Worm (Caenorhabditis elegans) whole organism, late embryonic: Measurements from ENCODE around the gene F28A10.5.
A peak's percentile ranks its signal among the peaks of the same experiment; 100 is the strongest.
"Not testable (repeated sequence)": the region's sequence is repeated elsewhere in the genome, so short reads cannot be mapped to it uniquely, and the experiment has no call there.

Experiments used
- C38D4.7 ChIP-seq: fragments of 200-800 bp; sonication (Bioruptor generic); optimal IDR thresholded peaks from 2 replicates; lab custom pipeline; 2018; ENCODE audit warnings: mild to moderate bottlenecking, missing genetic modification characterization, moderate library complexity, missing compliant biosample characterization
- K02D7.2 ChIP-seq: sonication (generic microtip); optimal IDR thresholded peaks from 2 replicates; lab custom pipeline; 2017; ENCODE audit warnings: mild to moderate bottlenecking, missing genetic modification characterization, missing compliant biosample characterization
- ceh-14 ChIP-seq: sonication (generic microtip); optimal IDR thresholded peaks from 2 replicates; lab custom pipeline; 2016; ENCODE audit warnings: missing genotype, missing genetic modification characterization, missing compliant biosample characterization
- ceh-24 ChIP-seq: sonication (generic microtip); optimal IDR thresholded peaks from 2 replicates; lab custom pipeline; 2016; ENCODE audit warnings: mild to moderate bottlenecking, missing genetic modification characterization, missing compliant biosample characterization
- ceh-31 ChIP-seq: sonication (generic microtip); optimal IDR thresholded peaks from 2 replicates; lab custom pipeline; 2016; ENCODE audit warnings: missing genetic modification characterization, missing compliant biosample characterization
- ceh-48 ChIP-seq: sonication (generic microtip); optimal IDR thresholded peaks from 2 replicates; lab custom pipeline; 2016; ENCODE audit warnings: missing genetic modification characterization, inconsistent platforms, missing compliant biosample characterization
- che-1 ChIP-seq: sonication (generic microtip); optimal IDR thresholded peaks from 2 replicates; lab custom pipeline; 2016; ENCODE audit warnings: mild to moderate bottlenecking, missing genetic modification characterization, missing compliant biosample characterization
- elt-2 ChIP-seq: sonication (generic microtip); optimal IDR thresholded peaks from 2 replicates; lab custom pipeline; 2016; ENCODE audit warnings: missing genetic modification reagents, missing genetic modification characterization, missing compliant biosample characterization
- elt-4 ChIP-seq: sonication (generic microtip); optimal IDR thresholded peaks from 2 replicates; lab custom pipeline; 2016; ENCODE audit warnings: missing genetic modification characterization, missing compliant biosample characterization
- ets-4 ChIP-seq: sonication (generic microtip); optimal IDR thresholded peaks from 2 replicates; lab custom pipeline; 2016; ENCODE audit warnings: missing genetic modification characterization, missing compliant biosample characterization
- fax-1 ChIP-seq: sonication (generic microtip); optimal IDR thresholded peaks from 2 replicates; lab custom pipeline; 2016; ENCODE audit warnings: missing genotype, missing genetic modification characterization, missing compliant biosample characterization
- fkh-6 ChIP-seq: sonication (generic microtip); optimal IDR thresholded peaks from 2 replicates; lab custom pipeline; 2016; ENCODE audit warnings: missing genetic modification characterization, missing compliant biosample characterization
- hlh-13 ChIP-seq: fragments of 200-800 bp; sonication (Bioruptor generic); optimal IDR thresholded peaks from 2 replicates; lab custom pipeline; 2018; ENCODE audit warnings: mild to moderate bottlenecking, missing genetic modification characterization, missing compliant biosample characterization
- hlh-6 ChIP-seq: sonication (generic microtip); optimal IDR thresholded peaks from 2 replicates; lab custom pipeline; 2016; ENCODE audit warnings: missing genotype, missing genetic modification characterization, missing compliant biosample characterization
- madf-2 ChIP-seq: sonication (generic microtip); optimal IDR thresholded peaks from 2 replicates; lab custom pipeline; 2017; ENCODE audit warnings: missing genetic modification characterization, missing compliant biosample characterization
- mec-3 ChIP-seq: sonication (generic microtip); optimal IDR thresholded peaks from 2 replicates; lab custom pipeline; 2016; ENCODE audit warnings: borderline replicate concordance, missing genetic modification characterization, missing compliant biosample characterization
- nhr-232 ChIP-seq: sonication (generic microtip); optimal IDR thresholded peaks from 2 replicates; lab custom pipeline; 2016; ENCODE audit warnings: missing genetic modification characterization, missing compliant biosample characterization
- npax-4 ChIP-seq: sonication (generic microtip); optimal IDR thresholded peaks from 2 replicates; lab custom pipeline; 2016; ENCODE audit warnings: missing genetic modification characterization, missing compliant biosample characterization
- pax-1 ChIP-seq: fragments of 150-350 bp; optimal IDR thresholded peaks from 2 replicates; lab custom pipeline; 2014; ENCODE audit warnings: missing biosample characterization, missing genetic modification characterization
- pha-2 ChIP-seq: sonication (generic microtip); optimal IDR thresholded peaks from 2 replicates; lab custom pipeline; 2017; ENCODE audit warnings: mild to moderate bottlenecking, missing genetic modification characterization, missing compliant biosample characterization
- ref-2 ChIP-seq: sonication (generic microtip); optimal IDR thresholded peaks from 2 replicates; lab custom pipeline; 2016; ENCODE audit warnings: missing genetic modification characterization, missing compliant biosample characterization
- sox-2 ChIP-seq: fragments of 200-800 bp; sonication (Bioruptor generic); IDR thresholded peaks from 2 replicates; pipeline ENCODE4 v1.3.6; 2022; ENCODE audit warnings: missing genetic modification reagents, missing genetic modification characterization, missing compliant biosample characterization
- sox-4 ChIP-seq: sonication (generic microtip); optimal IDR thresholded peaks from 2 replicates; lab custom pipeline; 2017; ENCODE audit warnings: mild to moderate bottlenecking, missing genetic modification characterization, inconsistent platforms, missing compliant biosample characterization
- unc-3 ChIP-seq, 2 experiments: fragments of 200-800 bp in 1 of 2; sonication (Bioruptor generic) in 1 of 2; sonication (generic microtip) in 1 of 2; conservative IDR thresholded peaks in 1 of 2; optimal IDR thresholded peaks in 1 of 2; 2 replicates each; pipeline versions ENCODE4 v1.3.6 to Lab custom; 2016 to 2022; ENCODE audit warnings: missing compliant biosample characterization in 2 of 2, missing genetic modification characterization in 2 of 2, missing genetic modification reagents in 1 of 2
- unc-42 ChIP-seq: sonication (generic microtip); optimal IDR thresholded peaks from 2 replicates; lab custom pipeline; 2016; ENCODE audit warnings: missing genotype, missing genetic modification characterization, missing compliant biosample characterization
- unc-55 ChIP-seq: sonication (generic microtip); optimal IDR thresholded peaks from 2 replicates; lab custom pipeline; 2017; ENCODE audit warnings: missing biosample characterization, missing genetic modification reagents, missing genetic modification characterization
- zip-5 ChIP-seq: sonication (generic microtip); optimal IDR thresholded peaks from 2 replicates; lab custom pipeline; 2016; ENCODE audit warnings: missing genetic modification characterization, missing compliant biosample characterization
- ztf-16 ChIP-seq: sonication (generic microtip); optimal IDR thresholded peaks from 2 replicates; lab custom pipeline; 2017; ENCODE audit warnings: missing genetic modification characterization, missing compliant biosample characterization

F28A10.5 gene

DNA sequence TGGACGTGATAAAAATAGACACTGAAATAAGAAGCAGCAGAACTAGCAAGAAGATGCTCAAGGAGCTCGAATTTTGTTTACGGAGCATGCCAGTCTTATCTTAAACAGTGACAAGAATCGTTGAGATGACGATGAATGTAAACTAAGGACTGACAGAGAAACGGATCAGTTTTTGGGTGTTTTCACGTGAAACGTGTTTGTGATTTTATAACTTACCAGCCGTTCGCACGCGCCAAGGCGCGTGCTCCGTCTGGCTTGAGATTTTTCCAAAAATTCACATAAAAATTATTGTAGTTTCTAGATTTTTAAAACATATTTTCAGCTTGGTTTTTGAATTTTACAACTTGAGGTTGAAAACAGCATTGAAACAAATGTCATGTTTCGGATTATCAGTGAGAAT lies at the start of gene F28A10.5:
TSS of gene F28A10.5 (minus strand) at position 101 of the 400 bp plus-strand sequence.
- not testable (repeated sequence) for TF ChIP-seq elt-2 (tag; lab: Kevin White, UChicago); pax-1 (tag; lab: Kevin White, UChicago); ceh-31
- TF ChIP-seq, all 69 proteins: peak for 0; not testable (repeated sequence) for 69

DNA sequence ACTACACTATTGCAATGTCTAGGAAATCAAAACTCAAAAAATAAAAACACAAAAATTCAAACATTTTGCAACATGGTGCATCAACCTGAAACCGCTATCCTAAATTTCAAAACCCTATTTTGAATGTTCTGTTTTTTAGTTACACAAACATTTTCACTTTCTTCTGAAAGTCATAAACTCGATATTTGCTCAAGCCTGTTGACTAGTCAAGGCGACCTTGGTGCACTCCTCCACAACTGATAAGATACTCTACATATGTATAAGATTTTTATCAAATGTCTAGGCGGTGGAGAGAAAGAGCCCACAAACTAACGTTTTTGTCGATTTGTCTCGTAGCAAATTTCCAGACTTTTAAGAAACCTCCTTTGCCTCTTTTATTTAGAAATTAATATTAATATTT lies 37.6 kb upstream of the F28A10.5 start, which contains the start of gene T07D3.4:
TSS of gene T07D3.4 (plus strand) at position 286 of the 400 bp plus-strand sequence.
- TF ChIP-seq elt-2 (tag; lab: Kevin White, UChicago) (peak; percentile 69), madf-2 (tag; lab: Kevin White, UChicago) (no peak)

DNA sequence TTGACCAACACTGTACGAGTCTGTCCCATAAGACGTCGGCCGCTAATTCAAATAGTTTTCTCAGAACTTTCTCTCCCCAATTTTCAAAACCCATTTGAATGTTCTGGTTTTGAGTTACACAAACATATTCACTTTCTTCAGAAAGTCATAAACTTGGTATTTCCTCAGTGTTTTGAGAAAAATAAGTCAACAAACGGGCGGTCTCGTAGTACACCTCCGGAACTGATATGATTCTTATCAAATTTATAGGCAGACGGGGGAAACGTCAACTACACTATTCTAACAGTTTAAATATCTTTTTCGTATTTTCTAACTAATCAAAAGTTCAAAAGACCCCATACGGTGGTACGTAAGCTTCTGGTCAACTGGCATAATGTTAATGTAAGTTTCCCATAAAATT lies 33.7 kb upstream of the F28A10.5 start:
- TF ChIP-seq fax-1 (tag; lab: Kevin White, UChicago) (no peak), zip-5 (no peak), elt-2 (tag; lab: Kevin White, UChicago) (peak; percentile 1)

DNA sequence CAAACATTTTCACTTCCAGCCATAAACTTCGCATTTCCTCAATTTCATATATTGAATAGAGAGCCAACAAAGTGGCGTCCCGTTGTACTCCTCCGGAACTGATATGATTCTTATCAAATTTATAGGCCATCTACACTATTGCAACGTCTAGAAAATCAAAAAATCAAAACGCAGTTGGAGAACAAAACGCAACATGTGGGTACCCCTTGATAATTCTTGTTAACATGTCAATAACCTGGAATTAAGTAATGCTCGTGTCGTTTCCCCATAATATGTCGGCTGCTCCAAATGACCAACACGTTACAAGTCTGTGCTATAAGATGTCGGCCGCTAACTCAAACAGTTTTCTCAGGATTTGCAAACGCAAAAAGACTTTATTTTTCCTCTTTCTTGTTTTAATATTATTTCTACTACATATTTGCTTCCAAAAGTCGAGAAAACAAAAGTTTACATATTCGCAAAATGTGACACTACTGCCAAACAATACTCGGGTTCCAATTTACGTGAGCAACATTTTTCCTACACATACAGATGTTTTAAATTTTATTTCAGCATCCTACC lies 30.3 kb upstream of the F28A10.5 start:
- TF ChIP-seq ceh-24 (tag; lab: Kevin White, UChicago), result no peak
- TF ChIP-seq K02D7.2 (tag; lab: Kevin White, UChicago), result no peak
- TF ChIP-seq hlh-6, result no peak
- TF ChIP-seq fkh-6 (tag; lab: Kevin White, UChicago), result no peak
- no peak for TF ChIP-seq elt-4 (tag; lab: Kevin White, UChicago)
- TF ChIP-seq sox-4 (tag; lab: Kevin White, UChicago), result no peak
- TF ChIP-seq zip-5, result no peak
- no peak for TF ChIP-seq che-1 (tag; lab: Kevin White, UChicago)
- TF ChIP-seq mec-3, result no peak
- TF ChIP-seq hlh-13 (GFP tag; lab: Kevin White, UChicago), result no peak
- TF ChIP-seq, all 69 proteins: peak for 0

DNA sequence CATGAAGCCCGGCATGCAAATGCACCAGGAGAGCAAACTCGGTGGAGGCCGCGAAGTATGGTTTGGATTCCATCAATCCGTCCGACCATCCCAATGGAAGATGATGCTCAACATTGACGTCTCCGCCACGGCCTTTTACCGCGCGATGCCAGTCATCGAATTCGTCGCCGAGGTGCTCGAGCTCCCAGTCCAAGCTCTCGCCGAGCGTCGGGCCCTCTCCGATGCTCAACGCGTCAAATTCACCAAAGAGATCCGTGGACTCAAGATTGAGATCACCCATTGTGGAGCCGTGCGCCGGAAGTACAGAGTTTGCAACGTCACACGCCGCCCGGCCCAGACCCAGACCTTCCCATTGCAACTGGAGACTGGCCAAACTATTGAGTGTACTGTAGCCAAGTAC lies 25.3 kb upstream of the F28A10.5 start:
- TF ChIP-seq ceh-31 (no peak), nhr-232 (tag; lab: Kevin White, UChicago) (no peak), ref-2 (tag; lab: Kevin White, UChicago) (no peak), C38D4.7 (GFP tag; lab: Kevin White, UChicago) (no peak), unc-3 (GFP tag; conservative IDR thresholded peaks at IDR 0.05; lab: Robert Waterston, UW) (no peak), unc-3 (tag; optimal IDR thresholded peaks at IDR 0.05; lab: Kevin White, UChicago) (no peak)

DNA sequence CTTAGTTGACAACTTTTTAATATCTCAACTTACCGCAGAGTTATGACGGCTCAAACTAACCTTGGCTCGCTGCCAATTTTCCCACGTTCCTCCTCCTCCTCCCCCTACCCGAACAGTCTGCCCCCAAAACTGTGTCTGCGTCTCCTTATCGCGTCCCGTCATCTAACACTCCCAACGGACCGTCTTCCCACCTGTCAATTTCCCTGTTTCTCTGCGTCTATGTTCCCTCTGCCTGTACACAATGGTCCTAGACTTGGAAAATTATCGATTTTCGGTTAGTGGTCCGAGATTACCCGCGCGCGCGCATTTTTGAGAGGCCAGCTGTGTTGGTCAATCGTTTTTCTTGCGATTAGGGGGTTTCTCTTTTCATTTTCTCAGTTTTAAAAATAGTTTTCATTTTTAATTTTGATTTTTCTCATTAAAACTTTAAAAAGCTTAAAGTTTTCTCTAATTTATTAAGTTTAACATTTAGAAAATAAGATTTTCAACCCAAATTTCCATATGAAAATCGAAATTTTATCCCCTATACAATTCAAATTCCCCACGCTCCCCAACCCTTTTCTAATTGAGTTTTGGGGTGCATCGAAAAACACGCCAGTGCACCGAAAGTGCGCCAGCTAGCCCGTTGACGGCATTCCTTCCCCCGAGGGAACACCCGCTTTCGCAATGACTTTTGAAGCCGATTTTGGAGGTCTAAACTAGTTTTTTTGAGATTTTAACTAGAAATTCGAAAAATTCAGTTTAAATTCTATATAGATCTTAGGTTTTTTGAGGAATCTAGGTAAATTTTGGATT lies 22.7 kb upstream of the F28A10.5 start, which contains the start of gene alg-2:
TSS of gene alg-2 (plus strand) at position 220 of the 795 bp plus-strand sequence.
- TF ChIP-seq pha-2 (no peak), ceh-14 (tag; lab: Kevin White, UChicago) (peak; percentile 7), unc-3 (GFP tag; conservative IDR thresholded peaks at IDR 0.05; lab: Robert Waterston, UW) (peak; percentile 48; the same call in 1 of the 2 replicates), unc-3 (tag; optimal IDR thresholded peaks at IDR 0.05; lab: Kevin White, UChicago) (peak; percentile 82), K02D7.2 (tag; lab: Kevin White, UChicago) (peak; percentile 27), nhr-232 (tag; lab: Kevin White, UChicago) (no peak), hlh-6 (no peak), che-1 (tag; lab: Kevin White, UChicago) (peak; percentile 26), unc-55 (peak; percentile 28), ets-4 (peak; percentile 15), sox-2 (GFP tag; lab: Robert Waterston, UW) (no peak), ztf-16 (tag; lab: Kevin White, UChicago) (no peak), unc-42 (tag; lab: Kevin White, UChicago) (peak; percentile 91), npax-4 (tag; lab: Kevin White, UChicago) (no peak), elt-2 (tag; lab: Kevin White, UChicago) (peak; percentile 53), ceh-48 (tag; lab: Kevin White, UChicago) (peak; percentile 67), ref-2 (tag; lab: Kevin White, UChicago) (peak; percentile 52), ceh-31 (peak; percentile 1)
